Worm (Caenorhabditis elegans) whole organism, L4 larva: ENCODE measurements around the gene R04A9.1.

Source experiments
- D1046.2 ChIP-seq: fragments of 200-800 bp; sonication (Bioruptor generic); IDR thresholded peaks from 2 replicates; pipeline ENCODE4 v1.3.6; 2022; ENCODE audit warnings: missing genetic modification characterization, missing compliant biosample characterization
- F10B5.3 ChIP-seq: sonication (generic microtip); optimal IDR thresholded peaks from 2 replicates; lab custom pipeline; 2016; ENCODE audit warnings: mild to moderate bottlenecking, missing genetic modification characterization, missing compliant biosample characterization
- dmd-9 ChIP-seq: fragments of 200-800 bp; sonication (Bioruptor generic); IDR thresholded peaks from 2 replicates; pipeline ENCODE4 v1.3.6; 2022; ENCODE audit warnings: missing genetic modification reagents, missing genetic modification characterization, missing compliant biosample characterization
- dpl-1 ChIP-seq: fragments of 150-350 bp; optimal IDR thresholded peaks from 2 replicates; lab custom pipeline; 2014; ENCODE audit warnings: missing biosample characterization, missing genetic modification reagents, missing genetic modification characterization
- duxl-1 ChIP-seq: sonication (generic microtip); optimal IDR thresholded peaks from 2 replicates; lab custom pipeline; 2016; ENCODE audit warnings: mild to moderate bottlenecking, missing genetic modification characterization, moderate library complexity, missing compliant biosample characterization; ENCODE audit not compliant: poor library complexity
- fkh-10 ChIP-seq: fragments of 150-350 bp; optimal IDR thresholded peaks from 2 replicates; lab custom pipeline; 2014; ENCODE audit warnings: missing biosample characterization, missing genetic modification reagents, missing genetic modification characterization
- jun-1 ChIP-seq: fragments of 150-350 bp; optimal IDR thresholded peaks from 2 replicates; lab custom pipeline; 2014; ENCODE audit warnings: missing biosample characterization, missing genetic modification reagents, missing genetic modification characterization
- madf-9 ChIP-seq: fragments of 200-800 bp; sonication (Bioruptor generic); conservative IDR thresholded peaks from 2 replicates; pipeline ENCODE4 v1.3.6; 2022; ENCODE audit warnings: missing genetic modification reagents, missing genetic modification characterization, missing compliant biosample characterization
- mdl-1 ChIP-seq, 2 experiments: fragments of 150-350 bp in 1 of 2; sonication (generic microtip) in 1 of 2; optimal IDR thresholded peaks; 2 replicates each; lab custom pipeline; 2014 to 2017; ENCODE audit warnings: missing biosample characterization in 2 of 2, missing genetic modification characterization in 2 of 2
- mep-1 ChIP-seq: fragments of 150-350 bp; sonication (generic microtip); optimal IDR thresholded peaks from 3 replicates; lab custom pipeline; 2014; ENCODE audit warnings: missing biosample characterization, missing genetic modification characterization
- nhr-25 ChIP-seq: sonication (generic microtip); optimal IDR thresholded peaks from 2 replicates; lab custom pipeline; 2017; ENCODE audit warnings: missing genetic modification characterization, mild to moderate bottlenecking, missing compliant biosample characterization, antibody characterized with exemption, moderate library complexity, borderline replicate concordance; ENCODE audit not compliant: insufficient read depth
- nhr-76 ChIP-seq: fragments of 150-350 bp; optimal IDR thresholded peaks from 2 replicates; lab custom pipeline; 2014; ENCODE audit warnings: missing biosample characterization, missing genetic modification characterization
- snpc-4 ChIP-seq: fragments of 150-350 bp; optimal IDR thresholded peaks from 2 replicates; lab custom pipeline; 2014; ENCODE audit warnings: missing biosample characterization, missing genetic modification characterization
- zfp-3 ChIP-seq: fragments of 200-800 bp; sonication (Bioruptor generic); conservative IDR thresholded peaks from 2 replicates; pipeline ENCODE4 v1.3.6; 2022; ENCODE audit warnings: missing genetic modification reagents, missing genetic modification characterization, missing compliant biosample characterization

DNA sequence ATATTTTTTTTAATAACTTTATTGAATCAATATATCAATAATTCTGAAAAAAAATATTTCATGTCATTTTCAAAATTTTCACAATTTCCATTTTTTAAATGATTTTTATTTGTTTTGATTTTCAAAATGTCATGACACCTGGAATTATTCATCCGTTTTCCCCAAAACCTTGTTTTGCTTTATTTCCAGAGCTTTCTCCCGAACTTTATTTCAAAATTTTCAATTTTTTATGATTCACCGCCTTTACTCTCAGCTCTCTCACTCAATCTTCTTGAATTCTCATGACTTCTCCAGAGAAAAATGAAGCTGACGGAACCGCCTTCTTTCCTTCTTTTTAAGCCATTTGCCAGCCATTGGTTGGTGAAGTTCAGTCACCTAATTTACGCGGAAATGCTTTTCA, at the start of gene R04A9.1:
- TF ChIP-seq dpl-1 (no peak), nhr-25 (tag; lab: Kevin White, UChicago) (no peak), jun-1 (tag; lab: Kevin White, UChicago) (no peak), D1046.2 (no peak), fkh-10 (GFP tag; lab: Kevin White, UChicago) (no peak), duxl-1 (tag; lab: Kevin White, UChicago) (no peak), snpc-4 (tag; lab: Kevin White, UChicago) (no peak), zfp-3 (GFP tag; lab: Robert Waterston, UW) (no peak), mep-1 (tag; lab: Kevin White, UChicago) (no peak), dmd-9 (GFP tag; lab: Robert Waterston, UW) (no peak), mdl-1 (tag; optimal IDR thresholded peaks at IDR 0.05; lab: Kevin White, UChicago) (no peak), F10B5.3 (no peak), madf-9 (GFP tag; lab: Robert Waterston, UW) (no peak), nhr-76 (tag; lab: Kevin White, UChicago) (no peak)
